Worm (Caenorhabditis elegans): ENCODE results near the gene tig-3.

- TF ChIP-seq nhr-11 (tag; optimal IDR thresholded peaks at IDR 0.05) (no peak), ceh-22 (tag; optimal IDR thresholded peaks at IDR 0.05) (no peak), pha-4 (tag; optimal IDR thresholded peaks at IDR 0.05) (no peak), tbx-7 (tag; optimal IDR thresholded peaks at IDR 0.05) (no peak), ceh-45 (GFP tag; IDR thresholded peaks at IDR 0.05) (no peak), K02D7.2 (tag; optimal IDR thresholded peaks at IDR 0.05) (no peak), mec-3 (tag; optimal IDR thresholded peaks at IDR 0.05; ENCODE audit: borderline replicate concordance) (no peak), ahr-1 (tag; optimal IDR thresholded peaks at IDR 0.05) (no peak), lim-6 (tag; optimal IDR thresholded peaks at IDR 0.05) (no peak), ceh-2 (tag; optimal IDR thresholded peaks at IDR 0.05) (no peak)
Observed at ce11 chrII:15213732-15214131, 37.9 kb downstream of the tig-3 start.

Measured in whole organism, late embryonic.